Worm (Caenorhabditis elegans): Measurements from ENCODE around the gene F59B1.4.

The F59B1.4 gene

DNA sequence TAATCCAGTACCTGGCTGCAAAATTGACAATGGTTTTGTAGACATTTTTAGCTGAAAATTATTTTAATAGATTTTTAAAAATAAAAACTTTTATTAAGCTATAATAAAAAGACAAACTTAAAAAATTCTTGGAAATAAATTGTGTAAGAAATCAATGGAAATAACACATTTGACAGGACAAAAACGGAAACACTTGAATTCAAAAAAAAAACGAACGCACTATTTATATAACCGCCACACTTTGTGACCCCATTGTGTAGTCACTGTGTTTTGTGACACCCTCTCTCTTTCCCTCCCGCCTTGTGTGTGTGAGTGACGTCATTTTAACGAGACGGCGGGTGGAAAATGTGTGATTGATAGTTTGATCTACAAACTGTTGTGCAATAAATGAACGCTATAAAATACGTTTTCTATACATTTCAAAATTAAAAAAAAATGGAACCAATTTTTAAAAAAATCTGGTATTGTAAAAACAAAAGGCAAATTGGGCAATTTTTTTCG is 17.4 kb upstream of the F59B1.4 start, which contains the start of gene F59B1.8 (continued):
- TF ChIP-seq elt-3 (tag; optimal IDR thresholded peaks at IDR 0.05) (no peak), daf-12 (tag; optimal IDR thresholded peaks at IDR 0.05) (no peak), hmg-11 (tag; optimal IDR thresholded peaks at IDR 0.05) (no peak), skn-1 (tag; optimal IDR thresholded peaks at IDR 0.05) (no peak), unc-62 (GFP tag; optimal IDR thresholded peaks at IDR 0.05) (no peak), mml-1 (tag; optimal IDR thresholded peaks at IDR 0.05) (no peak), fkh-2 (tag; optimal IDR thresholded peaks at IDR 0.05) (no peak)

DNA sequence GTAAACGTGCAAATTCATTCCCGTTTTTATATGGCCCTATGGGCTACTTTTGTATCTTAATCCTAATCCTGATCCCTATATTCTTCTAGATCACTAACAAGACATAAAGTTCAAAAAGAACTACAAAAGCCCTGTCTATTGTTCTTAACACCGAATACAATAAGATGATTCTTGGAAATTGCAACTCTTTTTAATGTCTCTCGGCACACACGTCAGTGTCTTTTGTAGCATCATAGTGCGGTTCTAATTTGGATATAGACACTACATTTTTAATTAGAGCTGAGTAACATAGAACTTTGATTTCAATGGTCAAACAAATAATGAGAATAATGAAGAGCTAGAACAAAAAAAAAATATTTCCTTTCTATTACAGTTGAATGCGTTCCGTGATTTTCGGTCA is 13.0 kb upstream of the F59B1.4 start:
- TF ChIP-seq jun-1 (tag; optimal IDR thresholded peaks at IDR 0.05) (no peak), elt-2 (tag; optimal IDR thresholded peaks at IDR 0.05) (no peak)

DNA sequence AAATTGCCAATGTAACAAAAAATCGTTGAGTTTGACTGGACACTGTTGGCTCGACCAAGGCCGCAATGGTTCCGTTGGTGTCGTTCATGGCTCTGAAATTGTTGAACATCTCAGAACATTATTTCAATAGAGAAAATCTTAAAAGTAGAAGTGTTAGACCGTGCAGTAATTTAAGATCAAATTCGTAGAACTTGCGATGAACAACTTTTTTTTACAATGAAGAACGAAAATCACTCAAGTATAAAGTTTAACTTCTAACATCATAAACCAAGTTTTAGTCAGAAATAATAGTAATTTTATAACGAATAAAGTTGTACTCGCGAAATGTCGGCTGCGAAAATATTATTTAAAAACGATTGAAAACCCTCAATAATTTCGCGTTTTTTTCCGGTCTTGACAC is 10.2 kb upstream of the F59B1.4 start, which contains the start of gene srx-41:
TSS of gene srx-41 (minus strand) at position 101 of the 400 bp plus-strand sequence.
- TF ChIP-seq fkh-2 (tag; optimal IDR thresholded peaks at IDR 0.05) (no peak), nhr-237 (tag; optimal IDR thresholded peaks at IDR 0.05) (no peak), nhr-77 (tag; optimal IDR thresholded peaks at IDR 0.05) (no peak), ceh-28 (tag; optimal IDR thresholded peaks at IDR 0.05) (no peak), elt-2 (tag; optimal IDR thresholded peaks at IDR 0.05) (no peak), pqm-1 (tag; optimal IDR thresholded peaks at IDR 0.05) (no peak), fos-1 (tag; optimal IDR thresholded peaks at IDR 0.05) (no peak), ceh-82 (tag; optimal IDR thresholded peaks at IDR 0.05) (no peak), egl-27 (tag; optimal IDR thresholded peaks at IDR 0.05) (no peak), nhr-12 (tag; optimal IDR thresholded peaks at IDR 0.05) (no peak)

ce11 chrV:3634293-3635016 is 7.6 kb upstream of the F59B1.4 start:
- TF ChIP-seq nhr-43 (tag; optimal IDR thresholded peaks at IDR 0.05; ENCODE audit: poor library complexity, severe bottlenecking) = no peak
- no peak for TF ChIP-seq unc-39 (tag; optimal IDR thresholded peaks at IDR 0.05)
- TF ChIP-seq skn-1 (tag; optimal IDR thresholded peaks at IDR 0.05) = no peak
- TF ChIP-seq elt-2 (tag; optimal IDR thresholded peaks at IDR 0.05) = peak; percentile 96
- peak; percentile 80 for TF ChIP-seq pha-4 (tag; optimal IDR thresholded peaks at IDR 0.05)
- peak; percentile 27 for TF ChIP-seq nfya-1 (tag; optimal IDR thresholded peaks at IDR 0.05; ENCODE audit: insufficient read depth)
- TF ChIP-seq jun-1 (tag; optimal IDR thresholded peaks at IDR 0.05) = peak; percentile 50
- TF ChIP-seq zag-1 (tag; optimal IDR thresholded peaks at IDR 0.05) = no peak
- TF ChIP-seq pqm-1 (tag; optimal IDR thresholded peaks at IDR 0.05) = peak; percentile 87
- TF ChIP-seq fos-1 (tag; optimal IDR thresholded peaks at IDR 0.05) = peak; percentile 11
- no peak for TF ChIP-seq sea-2 (GFP tag; optimal IDR thresholded peaks at IDR 0.05)
- TF ChIP-seq fkh-10 (GFP tag; optimal IDR thresholded peaks at IDR 0.05) = no peak
- TF ChIP-seq ceh-28 (tag; optimal IDR thresholded peaks at IDR 0.05) = peak; percentile 61
- no peak for TF ChIP-seq ZK546.5 (tag; optimal IDR thresholded peaks at IDR 0.05)
- no peak for TF ChIP-seq lin-15B (tag; optimal IDR thresholded peaks at IDR 0.05)
- no peak for TF ChIP-seq ztf-11 (tag; optimal IDR thresholded peaks at IDR 0.05)

DNA sequence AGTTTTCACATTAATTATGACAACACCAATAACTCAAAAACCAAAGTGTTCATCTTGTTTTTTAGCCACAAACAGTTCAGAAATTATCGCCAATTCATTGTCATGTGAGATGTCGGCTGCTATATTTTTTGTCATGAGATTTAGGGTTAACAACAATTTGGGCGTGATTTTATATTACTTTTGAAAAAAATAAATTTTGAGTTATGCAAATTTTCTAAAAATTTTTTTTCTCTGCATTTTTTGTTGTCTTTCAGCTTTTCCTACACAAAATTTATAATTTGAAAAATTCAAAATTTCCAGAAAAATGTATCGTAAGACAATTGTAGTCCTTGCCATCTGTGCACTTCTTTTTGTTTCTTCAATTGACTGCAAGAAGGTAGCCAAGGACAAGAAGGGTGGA is 6.2 kb upstream of the F59B1.4 start, which contains the start of gene F59B1.2:
TSS of gene F59B1.2 (plus strand) at position 301 of the 400 bp plus-strand sequence.
- TF ChIP-seq egl-27 (tag; optimal IDR thresholded peaks at IDR 0.05) (no peak), mdl-1 (tag; optimal IDR thresholded peaks at IDR 0.05) (no peak), nhr-12 (tag; optimal IDR thresholded peaks at IDR 0.05) (no peak), eor-1 (tag; optimal IDR thresholded peaks at IDR 0.05) (no peak), nhr-76 (tag; optimal IDR thresholded peaks at IDR 0.05) (no peak), ama-1 (optimal IDR thresholded peaks at IDR 0.05) (no peak), elt-1 (tag; optimal IDR thresholded peaks at IDR 0.05) (no peak), lin-39 (tag; optimal IDR thresholded peaks at IDR 0.05) (no peak), tbx-2 (tag; optimal IDR thresholded peaks at IDR 0.05) (no peak), sea-2 (GFP tag; optimal IDR thresholded peaks at IDR 0.05) (no peak)

All from whole organism, L3 larva.